Fruit fly (Drosophila melanogaster): ENCODE results near the gene Coq3.
A peak's percentile ranks its signal among the peaks of the same experiment; 100 is the strongest.

Coq3 gene

dm6 chr2L:21156156-21157040 is 2.0 kb downstream of the Coq3 start, which contains the start of the genes Mpp6 and E2f2 (continued):
- no peak for TF ChIP-seq CG5245 (GFP tag; optimal IDR thresholded peaks at IDR 0.05)
- TF ChIP-seq gce (GFP tag; IDR thresholded peaks at IDR 0.05), result no peak
- no peak for TF ChIP-seq CG8388 (GFP tag; optimal IDR thresholded peaks at IDR 0.05)
- no peak for TF ChIP-seq CG34422 (GFP tag; IDR thresholded peaks at IDR 0.05)
- TF ChIP-seq CG13624 (GFP tag; optimal IDR thresholded peaks at IDR 0.05), result peak; percentile 64
- TF ChIP-seq nmo (GFP tag; optimal IDR thresholded peaks at IDR 0.05), result peak; percentile 2
- no peak for TF ChIP-seq CG1832 (GFP tag; optimal IDR thresholded peaks at IDR 0.05)
- TF ChIP-seq CG32532 (GFP tag; IDR thresholded peaks at IDR 0.05), result peak; percentile 67; the same call in 1 of the 2 replicates
- TF ChIP-seq Hmx (GFP tag; optimal IDR thresholded peaks at IDR 0.05), result no peak
- peak; percentile 93 for TF ChIP-seq CG42726 (GFP tag; IDR thresholded peaks at IDR 0.05; ENCODE audit: partially characterized antibody)
- TF ChIP-seq Atf3 (GFP tag; optimal IDR thresholded peaks at IDR 0.05), result no peak
- TF ChIP-seq bbx (GFP tag; IDR thresholded peaks at IDR 0.05; ENCODE audit: partially characterized antibody), result peak; percentile 93
- TF ChIP-seq Meics (GFP tag; optimal IDR thresholded peaks at IDR 0.05), result peak; percentile 11
- TF ChIP-seq Max (GFP tag; optimal IDR thresholded peaks at IDR 0.05), result peak; percentile 32
- TF ChIP-seq CG14860 (GFP tag; IDR thresholded peaks at IDR 0.05; ENCODE audit: partially characterized antibody), result 0 out of 3 replicates have a peak, but pooled peaks have one; percentile 50
- TF ChIP-seq CG17802 (tag; optimal IDR thresholded peaks at IDR 0.05), result no peak
- TF ChIP-seq sima (GFP tag; optimal IDR thresholded peaks at IDR 0.05), result no peak
- TF ChIP-seq stwl (tag; optimal IDR thresholded peaks at IDR 0.05), result peak; percentile 46
- TF ChIP-seq C15 (GFP tag; IDR thresholded peaks at IDR 0.05), result no peak
- TF ChIP-seq Doc2 (GFP tag; IDR thresholded peaks at IDR 0.05), result no peak
- TF ChIP-seq Hr51 (GFP tag; optimal IDR thresholded peaks at IDR 0.05), result peak in 1 of 2 experiments; percentile 17
- no peak for TF ChIP-seq Stat92E (GFP tag; optimal IDR thresholded peaks at IDR 0.05)
- TF ChIP-seq CG17612 (GFP tag; IDR thresholded peaks at IDR 0.05), result peak; percentile 3; the same call in 1 of the 2 replicates
- TF ChIP-seq dmrt11E (tag; optimal IDR thresholded peaks at IDR 0.05), result no peak
- peak; percentile 82 for TF ChIP-seq Scr (GFP tag; IDR thresholded peaks at IDR 0.05; ENCODE audit: partially characterized antibody)
- peak; percentile 54 for TF ChIP-seq sqz (GFP tag; optimal IDR thresholded peaks at IDR 0.05)
- TF ChIP-seq ind (GFP tag; optimal IDR thresholded peaks at IDR 0.05), result peak; percentile 2
- peak; percentile 23 for TF ChIP-seq CG10209 (GFP tag; optimal IDR thresholded peaks at IDR 0.05)
- TF ChIP-seq cwo (GFP tag; optimal IDR thresholded peaks at IDR 0.05), result no peak
- TF ChIP-seq CG14667 (GFP tag; IDR thresholded peaks at IDR 0.05), result no peak
- TF ChIP-seq CG15073 (GFP tag; optimal IDR thresholded peaks at IDR 0.05), result no peak
- TF ChIP-seq Sry-β (GFP tag; optimal IDR thresholded peaks at IDR 0.05), result peak; percentile 44
- TF ChIP-seq so (GFP tag; IDR thresholded peaks at IDR 0.05), result no peak
- TF ChIP-seq jumu (GFP tag; optimal IDR thresholded peaks at IDR 0.05), result no peak
- no peak for TF ChIP-seq ab (GFP tag; optimal IDR thresholded peaks at IDR 0.05)
- peak; percentile 95 for TF ChIP-seq amos (GFP tag; IDR thresholded peaks at IDR 0.05; ENCODE audit: partially characterized antibody)
- TF ChIP-seq CG1233 (GFP tag; optimal IDR thresholded peaks at IDR 0.05), result no peak
- TF ChIP-seq CG8281 (tag; optimal IDR thresholded peaks at IDR 0.05), result no peak
- TF ChIP-seq CG11723 (GFP tag; optimal IDR thresholded peaks at IDR 0.05), result no peak
- peak; percentile 75 for TF ChIP-seq ken (GFP tag; IDR thresholded peaks at IDR 0.05)
- TF ChIP-seq pita (GFP tag; optimal IDR thresholded peaks at IDR 0.05), result no peak
- no peak for TF ChIP-seq Ravus (GFP tag; IDR thresholded peaks at IDR 0.05)
- peak; percentile 51 for TF ChIP-seq CG30403 (GFP tag; optimal IDR thresholded peaks at IDR 0.05)
- peak; percentile 41 for TF ChIP-seq pho (GFP tag; optimal IDR thresholded peaks at IDR 0.05)
- TF ChIP-seq CG3838 (GFP tag; optimal IDR thresholded peaks at IDR 0.05), result no peak
- TF ChIP-seq al (GFP tag; IDR thresholded peaks at IDR 0.05), result peak; percentile 29; the same call in 1 of the 2 replicates
- TF ChIP-seq eve (GFP tag; optimal IDR thresholded peaks at IDR 0.05), result no peak
- TF ChIP-seq ERR (GFP tag; optimal IDR thresholded peaks at IDR 0.05), result no peak

Measured in whole organism, embryonic.